Worm (Caenorhabditis elegans): ENCODE data around the gene T13C5.3.
A peak's percentile ranks its signal among the peaks of the same experiment; 100 is the strongest.

T13C5.3 gene

DNA sequence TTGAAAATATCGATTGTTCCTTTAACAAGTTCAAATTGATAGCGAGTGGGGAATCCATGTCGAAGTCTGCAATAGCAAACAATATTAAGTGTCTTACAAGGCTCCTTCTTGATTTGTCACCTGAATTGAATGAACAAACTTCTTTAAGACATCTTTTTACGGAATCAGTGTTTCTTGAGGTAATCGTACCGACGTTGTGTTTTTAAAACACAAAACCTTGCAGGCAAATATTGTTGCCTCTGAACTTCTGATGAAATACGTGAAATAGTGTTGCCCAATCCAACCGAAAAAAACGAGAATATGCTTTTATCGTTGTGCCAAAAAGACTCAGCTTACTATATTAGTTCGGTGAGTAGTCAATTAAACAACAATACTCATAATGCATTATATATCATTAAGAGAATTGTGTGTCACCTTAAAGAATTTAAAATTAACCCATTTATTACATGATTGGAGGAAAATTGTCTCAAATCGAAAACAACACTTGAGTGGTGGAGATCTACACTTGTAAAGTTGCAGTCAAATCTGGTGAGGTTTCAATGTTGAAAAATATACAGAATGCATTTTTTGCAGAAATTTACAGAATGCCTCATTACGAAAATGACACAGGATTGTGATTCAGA is at the start of gene T13C5.3, which contains the start of gene T25B2.4:
TSS of gene T13C5.3 (plus strand) at position 573 of the 623 bp plus-strand sequence.
TSS of gene T25B2.4 (plus strand) at position 301 of the 623 bp plus-strand sequence.
- TF ChIP-seq tab-1 (GFP tag; IDR thresholded peaks at IDR 0.05), result no peak
- no peak for TF ChIP-seq ztf-23 (GFP tag; IDR thresholded peaks at IDR 0.05)
- no peak for TF ChIP-seq cog-1 (tag; optimal IDR thresholded peaks at IDR 0.05)
- no peak for TF ChIP-seq ztf-29 (GFP tag; IDR thresholded peaks at IDR 0.05)
- TF ChIP-seq ref-1 (GFP tag; conservative IDR thresholded peaks at IDR 0.05), result no peak
- TF ChIP-seq med-1 (GFP tag; optimal IDR thresholded peaks at IDR 0.05; ENCODE audit: insufficient read depth), result no peak

DNA sequence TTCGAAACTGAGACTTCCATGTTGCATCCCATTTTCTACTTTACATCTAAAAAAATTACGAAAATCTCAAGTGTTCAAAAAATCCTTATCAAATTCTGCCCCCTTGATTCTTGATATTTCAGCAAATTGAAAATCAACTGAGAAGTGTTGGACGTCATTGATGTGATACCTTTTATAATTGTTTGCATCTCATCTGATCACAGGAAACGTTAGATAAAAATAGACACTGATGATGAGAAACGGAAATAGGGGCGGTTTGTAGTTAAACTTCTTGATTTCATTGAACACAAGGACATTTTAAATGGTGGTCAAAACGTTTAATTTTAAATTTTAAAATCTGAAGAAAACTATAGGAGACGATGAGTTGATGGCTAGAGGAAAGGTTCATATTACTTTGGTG is 49.5 kb upstream of the T13C5.3 start:
- TF ChIP-seq ztf-29 (GFP tag; IDR thresholded peaks at IDR 0.05) (no peak), tab-1 (GFP tag; IDR thresholded peaks at IDR 0.05) (no peak), flt-1 (GFP tag; IDR thresholded peaks at IDR 0.05) (no peak), klf-2 (GFP tag; conservative IDR thresholded peaks at IDR 0.05) (no peak), med-1 (GFP tag; optimal IDR thresholded peaks at IDR 0.05; ENCODE audit: insufficient read depth) (no peak), ztf-23 (GFP tag; IDR thresholded peaks at IDR 0.05) (no peak), cog-1 (tag; optimal IDR thresholded peaks at IDR 0.05) (no peak), ref-1 (GFP tag; conservative IDR thresholded peaks at IDR 0.05) (no peak)

DNA sequence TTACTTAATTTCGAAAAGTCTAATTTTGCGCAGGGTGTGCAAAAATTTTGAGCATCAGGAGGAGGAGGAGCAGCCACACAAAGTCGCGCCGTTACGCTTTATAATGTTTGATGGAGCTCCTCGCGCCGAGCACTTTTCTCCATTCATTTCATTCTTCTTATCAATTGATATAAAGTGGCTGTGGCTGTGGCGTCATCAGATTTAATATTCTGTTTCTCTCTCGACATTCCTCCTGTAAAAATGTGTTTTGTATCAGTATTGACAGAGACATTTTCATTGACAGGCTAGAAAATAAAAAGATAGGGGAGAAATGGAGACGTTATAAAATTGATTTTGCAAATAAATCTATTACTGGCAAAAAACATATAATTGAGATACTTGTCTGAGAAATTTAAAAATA is 49.0 kb upstream of the T13C5.3 start:
- TF ChIP-seq tab-1 (GFP tag; IDR thresholded peaks at IDR 0.05) (no peak), cog-1 (tag; optimal IDR thresholded peaks at IDR 0.05) (no peak), ztf-23 (GFP tag; IDR thresholded peaks at IDR 0.05) (0 out of 2 replicates have a peak, but pooled peaks have one; percentile 29)

DNA sequence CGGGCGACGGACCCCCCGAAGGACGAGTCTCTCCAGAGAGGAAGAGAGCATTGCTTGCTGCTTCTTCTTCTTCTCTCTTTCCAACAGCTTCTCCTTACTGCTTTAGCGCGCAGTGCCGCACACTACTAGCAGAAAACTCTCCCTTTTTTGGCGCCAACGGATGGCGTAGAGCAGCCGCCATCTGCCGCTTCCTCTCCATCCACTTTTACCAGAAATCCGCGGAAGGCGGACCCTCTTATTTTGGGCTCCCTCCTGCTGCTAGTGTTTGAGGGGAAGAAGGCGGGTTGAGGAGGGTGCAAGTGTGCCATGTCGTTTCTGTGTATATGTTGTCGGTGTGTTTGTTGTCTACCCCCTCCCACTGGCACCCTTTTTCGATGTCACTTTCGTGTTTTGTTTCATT is 43.9 kb upstream of the T13C5.3 start:
- no peak for TF ChIP-seq T22C8.4 (GFP tag; IDR thresholded peaks at IDR 0.05)
- 0 out of 2 replicates have a peak, but pooled peaks have one; percentile 34 for TF ChIP-seq flt-1 (GFP tag; IDR thresholded peaks at IDR 0.05)
- TF ChIP-seq klf-2 (GFP tag; conservative IDR thresholded peaks at IDR 0.05), result no peak
- no peak for TF ChIP-seq ztf-29 (GFP tag; IDR thresholded peaks at IDR 0.05)
- no peak for TF ChIP-seq tab-1 (GFP tag; IDR thresholded peaks at IDR 0.05)
- TF ChIP-seq med-1 (GFP tag; optimal IDR thresholded peaks at IDR 0.05; ENCODE audit: insufficient read depth), result no peak
- TF ChIP-seq ref-1 (GFP tag; conservative IDR thresholded peaks at IDR 0.05), result no peak

DNA sequence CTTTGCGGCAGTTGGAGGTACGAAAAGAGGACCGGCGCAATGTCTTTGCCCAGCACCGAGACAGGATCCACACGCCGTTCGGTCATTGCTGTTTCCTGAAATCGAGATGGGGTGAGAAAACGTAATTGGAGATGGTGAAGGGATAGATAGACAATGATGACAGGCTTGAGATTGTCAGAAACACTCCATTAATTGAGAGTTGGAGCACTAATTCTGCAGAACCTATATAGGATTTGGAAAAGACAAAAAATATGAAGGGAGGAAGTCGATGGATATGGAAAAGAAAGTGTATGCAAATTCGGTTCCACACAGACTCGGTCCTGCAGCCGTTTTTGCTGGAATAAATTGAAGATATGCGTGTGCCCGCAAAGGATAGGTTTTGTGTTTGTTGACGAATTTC is 40.1 kb upstream of the T13C5.3 start, which contains the start of gene Y72A10A.1:
TSS of gene Y72A10A.1 (minus strand) at position 101 of the 400 bp plus-strand sequence.
- TF ChIP-seq med-1 (GFP tag; optimal IDR thresholded peaks at IDR 0.05; ENCODE audit: insufficient read depth) (no peak), tab-1 (GFP tag; IDR thresholded peaks at IDR 0.05) (no peak), T22C8.4 (GFP tag; IDR thresholded peaks at IDR 0.05) (no peak), flt-1 (GFP tag; IDR thresholded peaks at IDR 0.05) (no peak), ztf-29 (GFP tag; IDR thresholded peaks at IDR 0.05) (no peak), cog-1 (tag; optimal IDR thresholded peaks at IDR 0.05) (no peak), ztf-23 (GFP tag; IDR thresholded peaks at IDR 0.05) (no peak), ref-1 (GFP tag; conservative IDR thresholded peaks at IDR 0.05) (no peak), klf-2 (GFP tag; conservative IDR thresholded peaks at IDR 0.05) (no peak)

DNA sequence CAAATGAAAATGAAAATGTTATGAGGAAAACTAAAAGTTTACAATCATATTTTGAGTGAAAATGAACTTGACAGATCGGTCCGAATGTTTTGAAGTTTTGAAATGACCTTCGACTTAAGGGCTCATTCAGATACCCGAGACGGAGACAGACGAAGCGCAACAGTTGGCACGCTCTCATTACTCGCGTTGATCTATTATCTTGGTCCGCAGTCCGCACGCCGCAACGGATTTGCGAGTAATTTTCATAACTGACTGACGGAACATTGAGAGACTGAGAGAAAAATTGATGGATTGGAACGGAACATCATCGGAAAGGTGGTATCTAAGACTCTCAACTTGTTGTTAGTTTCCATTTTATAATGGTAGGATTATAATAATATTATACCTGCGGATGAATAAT is 32.4 kb upstream of the T13C5.3 start:
- TF ChIP-seq klf-2 (GFP tag; conservative IDR thresholded peaks at IDR 0.05) (no peak), ztf-23 (GFP tag; IDR thresholded peaks at IDR 0.05) (no peak), tab-1 (GFP tag; IDR thresholded peaks at IDR 0.05) (no peak), med-1 (GFP tag; optimal IDR thresholded peaks at IDR 0.05; ENCODE audit: insufficient read depth) (no peak), cog-1 (tag; optimal IDR thresholded peaks at IDR 0.05) (no peak), flt-1 (GFP tag; IDR thresholded peaks at IDR 0.05) (no peak), ref-1 (GFP tag; conservative IDR thresholded peaks at IDR 0.05) (no peak), ztf-29 (GFP tag; IDR thresholded peaks at IDR 0.05) (no peak), T22C8.4 (GFP tag; IDR thresholded peaks at IDR 0.05) (no peak)

DNA sequence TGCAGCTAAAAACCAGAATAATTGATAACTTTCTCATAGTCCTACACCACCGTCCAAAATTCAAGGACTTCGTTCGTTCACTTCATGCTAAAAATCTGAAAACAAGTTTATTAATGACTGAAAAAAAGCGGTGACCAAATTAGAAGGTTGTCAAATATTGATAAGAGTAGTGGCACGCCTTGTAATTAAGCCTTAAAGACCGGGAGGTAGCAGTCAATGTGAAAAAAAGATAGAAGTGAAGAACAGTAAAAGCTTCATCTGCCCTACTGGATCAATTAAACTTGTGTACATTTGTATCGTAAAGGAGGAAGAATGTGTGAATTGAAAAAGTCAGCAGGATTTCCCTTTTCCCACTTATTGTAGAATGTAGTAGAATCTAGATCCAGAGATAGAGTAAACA is 27.9 kb upstream of the T13C5.3 start, which contains the start of gene tag-275:
TSS of gene tag-275 (minus strand) at position 101 of the 400 bp plus-strand sequence.
- TF ChIP-seq T22C8.4 (GFP tag; IDR thresholded peaks at IDR 0.05), result no peak
- no peak for TF ChIP-seq med-1 (GFP tag; optimal IDR thresholded peaks at IDR 0.05; ENCODE audit: insufficient read depth)
- TF ChIP-seq cog-1 (tag; optimal IDR thresholded peaks at IDR 0.05), result no peak
- no peak for TF ChIP-seq ztf-29 (GFP tag; IDR thresholded peaks at IDR 0.05)
- TF ChIP-seq klf-2 (GFP tag; conservative IDR thresholded peaks at IDR 0.05), result no peak
- TF ChIP-seq flt-1 (GFP tag; IDR thresholded peaks at IDR 0.05), result no peak
- no peak for TF ChIP-seq ztf-23 (GFP tag; IDR thresholded peaks at IDR 0.05)

DNA sequence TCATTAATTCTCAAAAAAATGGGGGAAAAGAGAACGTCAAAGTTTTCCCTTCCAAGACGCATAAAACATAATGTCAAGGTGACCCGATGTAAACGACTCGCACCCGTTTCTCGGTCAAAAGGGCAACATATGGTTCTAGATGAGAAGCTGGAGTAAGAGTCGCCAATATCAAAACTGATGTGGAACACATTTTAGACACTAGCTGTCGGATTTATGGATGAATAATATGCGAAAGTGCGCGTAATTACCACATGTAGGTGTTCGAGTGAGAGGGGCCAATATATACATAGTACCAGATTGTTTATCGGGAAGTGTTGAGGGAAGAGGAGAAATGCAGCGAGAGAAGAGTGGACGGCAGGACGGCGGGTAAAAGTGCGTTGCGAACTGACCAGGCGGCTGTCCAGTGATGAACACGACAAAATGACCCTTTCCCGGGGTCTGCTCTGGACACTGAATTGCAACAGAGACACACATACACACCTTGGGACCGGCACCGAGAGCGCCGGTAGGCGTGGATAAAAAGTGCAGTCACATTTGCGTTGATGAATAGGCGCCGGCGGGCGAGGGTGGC is 27.3 kb upstream of the T13C5.3 start:
- TF ChIP-seq ztf-23 (GFP tag; IDR thresholded peaks at IDR 0.05) (no peak), T22C8.4 (GFP tag; IDR thresholded peaks at IDR 0.05) (no peak), med-1 (GFP tag; optimal IDR thresholded peaks at IDR 0.05; ENCODE audit: insufficient read depth) (no peak), ztf-29 (GFP tag; IDR thresholded peaks at IDR 0.05) (no peak), flt-1 (GFP tag; IDR thresholded peaks at IDR 0.05) (no peak), klf-2 (GFP tag; conservative IDR thresholded peaks at IDR 0.05) (no peak), tab-1 (GFP tag; IDR thresholded peaks at IDR 0.05) (no peak), ref-1 (GFP tag; conservative IDR thresholded peaks at IDR 0.05) (no peak), cog-1 (tag; optimal IDR thresholded peaks at IDR 0.05) (no peak)

DNA sequence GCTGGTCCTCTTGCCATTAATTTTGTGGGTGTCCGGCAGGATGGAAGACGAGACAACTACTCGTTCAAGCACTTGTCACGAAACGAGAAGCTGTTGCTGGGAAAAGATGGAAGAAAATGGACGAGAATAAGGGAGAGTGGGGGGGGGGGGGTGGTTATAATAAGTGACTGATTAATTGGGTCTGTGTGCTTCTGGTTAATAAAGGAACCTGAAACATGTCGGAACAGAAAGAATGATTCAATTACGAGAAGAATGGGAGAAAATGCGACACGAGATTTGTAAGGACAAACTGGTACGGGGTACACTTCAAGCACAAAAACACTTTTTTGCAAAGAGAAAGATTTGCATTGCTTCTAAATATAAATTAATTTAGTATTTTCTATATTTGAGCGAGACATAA is 22.9 kb upstream of the T13C5.3 start:
- TF ChIP-seq T22C8.4 (GFP tag; IDR thresholded peaks at IDR 0.05) (no peak), cog-1 (tag; optimal IDR thresholded peaks at IDR 0.05) (no peak), tab-1 (GFP tag; IDR thresholded peaks at IDR 0.05) (no peak), ztf-23 (GFP tag; IDR thresholded peaks at IDR 0.05) (no peak), ztf-29 (GFP tag; IDR thresholded peaks at IDR 0.05) (no peak)

DNA sequence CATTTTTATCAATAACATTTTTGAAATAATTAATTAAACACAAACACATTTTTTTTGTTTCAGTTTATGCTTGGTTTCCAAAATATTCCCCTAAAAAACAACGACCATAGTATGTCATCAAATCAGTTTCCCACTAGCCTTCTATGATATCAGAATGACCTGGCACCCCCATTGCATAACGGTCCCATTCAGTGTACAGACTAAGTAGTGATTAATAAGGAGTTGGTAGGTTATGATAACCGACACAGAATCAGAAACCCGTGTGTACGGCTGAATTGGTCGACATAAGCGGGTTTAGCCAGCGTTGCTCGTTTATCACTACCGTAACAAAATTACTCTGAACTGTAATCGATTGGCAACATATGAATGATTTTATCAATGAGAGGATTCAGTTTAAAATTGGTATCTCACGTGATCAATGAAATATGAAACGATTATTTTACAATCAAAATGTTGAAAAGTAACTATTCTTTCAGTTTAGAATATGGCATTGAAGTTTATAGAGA is 20.9 kb upstream of the T13C5.3 start:
- TF ChIP-seq T22C8.4 (GFP tag; IDR thresholded peaks at IDR 0.05) (no peak), ztf-29 (GFP tag; IDR thresholded peaks at IDR 0.05) (no peak), ztf-23 (GFP tag; IDR thresholded peaks at IDR 0.05) (no peak), klf-2 (GFP tag; conservative IDR thresholded peaks at IDR 0.05) (no peak), flt-1 (GFP tag; IDR thresholded peaks at IDR 0.05) (no peak), cog-1 (tag; optimal IDR thresholded peaks at IDR 0.05) (no peak)
